Worm (Caenorhabditis elegans): ENCODE data around the gene F13D11.4.

ce11 chrX:5805872-5806472 is 28.6 kb downstream of the F13D11.4 start, which contains the start of gene F13D11.3:
- no peak for TF ChIP-seq sea-2 (GFP tag; IDR thresholded peaks at IDR 0.05)
- no peak for TF ChIP-seq ama-1 (optimal IDR thresholded peaks at IDR 0.05)
- no peak for TF ChIP-seq ama-1 (GFP tag; optimal IDR thresholded peaks at IDR 0.05)
- no peak for TF ChIP-seq pbrm-1 (GFP tag; IDR thresholded peaks at IDR 0.05)
- TF ChIP-seq bed-2 (GFP tag; IDR thresholded peaks at IDR 0.05): no peak
- TF ChIP-seq unc-130 (GFP tag; optimal IDR thresholded peaks at IDR 0.05): no peak
- TF ChIP-seq ekl-4 (GFP tag; IDR thresholded peaks at IDR 0.05): no peak
- no peak for TF ChIP-seq nhr-90 (tag; optimal IDR thresholded peaks at IDR 0.05)
- no peak for TF ChIP-seq dpl-1 (GFP tag; optimal IDR thresholded peaks at IDR 0.05)
- no peak for TF ChIP-seq F22D6.2 (tag; optimal IDR thresholded peaks at IDR 0.05)
- TF ChIP-seq lin-35 (GFP tag; optimal IDR thresholded peaks at IDR 0.05): no peak
- no peak for TF ChIP-seq F55B11.4 (tag; optimal IDR thresholded peaks at IDR 0.05; ENCODE audit: borderline replicate concordance, insufficient read depth)
- no peak for TF ChIP-seq madf-10 (tag; optimal IDR thresholded peaks at IDR 0.05)
- TF ChIP-seq rcor-1 (GFP tag; IDR thresholded peaks at IDR 0.05): no peak

Data from whole organism, young adult.